Worm (Caenorhabditis elegans): ENCODE results near the gene ZK105.14.

ce11 chrV:7708525-7708924 is 13.3 kb downstream of the ZK105.14 start, which contains the start of gene ZK105.11:
- no peak for TF ChIP-seq nhr-90 (tag; optimal IDR thresholded peaks at IDR 0.05; ENCODE audit: poor library complexity)
- no peak for TF ChIP-seq lin-39 (tag; optimal IDR thresholded peaks at IDR 0.05)
- TF ChIP-seq nhr-12 (tag; optimal IDR thresholded peaks at IDR 0.05): no peak
- no peak for TF ChIP-seq unc-62 (GFP tag; optimal IDR thresholded peaks at IDR 0.05)
- no peak for TF ChIP-seq egl-27 (tag; optimal IDR thresholded peaks at IDR 0.05)

All from whole organism, L1 larva.